Fruit fly (Drosophila melanogaster) whole organism, embryonic: ENCODE measurements around the gene Tailor.

ENCODE experiments used
- ATbp ChIP-seq: fragments of 200-800 bp; sonication (Bioruptor generic); optimal IDR thresholded peaks from 2 replicates; lab custom pipeline; 2017; ENCODE audit warnings: missing biosample characterization, mild to moderate bottlenecking, missing genetic modification characterization, missing genetic modification reagents
- MBD-R2 ChIP-seq: fragments of 200-800 bp; sonication (Bioruptor generic); IDR thresholded peaks from 2 replicates; pipeline ENCODE4 v1.3.6; 2022; ENCODE audit warnings: missing biosample characterization, missing genetic modification characterization

- no peak for TF ChIP-seq MBD-R2
- no peak for TF ChIP-seq ATbp (GFP tag; lab: Kevin White, UChicago)
Observed at dm6 chr3R:7083750-7084149, 2.1 kb downstream of the Tailor start.
